Worm (Caenorhabditis elegans): ENCODE measurements around the gene rpn-12.

- TF ChIP-seq nhr-90 (tag; optimal IDR thresholded peaks at IDR 0.05) (no peak), ztf-18 (tag; optimal IDR thresholded peaks at IDR 0.05) (no peak), pha-4 (tag; optimal IDR thresholded peaks at IDR 0.05) (no peak), T07F8.4 (tag; optimal IDR thresholded peaks at IDR 0.05) (no peak), D2030.7 (GFP tag; IDR thresholded peaks at IDR 0.05) (no peak), ztf-26 (tag; optimal IDR thresholded peaks at IDR 0.05) (no peak), somi-1 (GFP tag; optimal IDR thresholded peaks at IDR 0.05) (no peak)
Observed at ce11 chrII:11614103-11614857, 38.6 kb upstream of the rpn-12 start.

Measured in whole organism, young adult.